Worm (Caenorhabditis elegans) whole organism, midembryonic: ENCODE results near the gene php-3.

Source experiments
- T22C8.4 ChIP-seq: fragments of 200-800 bp; sonication (Bioruptor generic); IDR thresholded peaks from 2 replicates; pipeline ENCODE4 v1.3.6; 2022; ENCODE audit warnings: missing genetic modification characterization, missing compliant biosample characterization
- cog-1 ChIP-seq: sonication (generic microtip); optimal IDR thresholded peaks from 2 replicates; lab custom pipeline; 2016; ENCODE audit warnings: missing genetic modification characterization, missing compliant biosample characterization
- flt-1 ChIP-seq: fragments of 200-800 bp; sonication (Bioruptor generic); IDR thresholded peaks from 2 replicates; pipeline ENCODE4 v1.3.6; 2022; ENCODE audit warnings: missing genetic modification characterization, missing compliant biosample characterization
- klf-2 ChIP-seq: fragments of 200-800 bp; sonication (Bioruptor generic); conservative IDR thresholded peaks from 2 replicates; pipeline ENCODE4 v1.3.6; 2022; ENCODE audit warnings: missing genetic modification reagents, missing genetic modification characterization, missing compliant biosample characterization
- med-1 ChIP-seq: sonication (generic microtip); optimal IDR thresholded peaks from 2 replicates; lab custom pipeline; 2017; ENCODE audit warnings: missing genetic modification characterization, mild to moderate bottlenecking, missing compliant biosample characterization, antibody characterized with exemption, missing genetic modification reagents; ENCODE audit not compliant: insufficient read depth
- ref-1 ChIP-seq: fragments of 200-800 bp; sonication (Bioruptor generic); conservative IDR thresholded peaks from 2 replicates; pipeline ENCODE4 v1.3.6; 2022; ENCODE audit warnings: missing genetic modification reagents, missing genetic modification characterization, missing compliant biosample characterization
- tab-1 ChIP-seq: fragments of 200-800 bp; sonication (Bioruptor generic); IDR thresholded peaks from 2 replicates; pipeline ENCODE4 v1.3.6; 2022; ENCODE audit warnings: missing genetic modification characterization, missing compliant biosample characterization
- ztf-23 ChIP-seq: fragments of 200-800 bp; sonication (Bioruptor generic); IDR thresholded peaks from 2 replicates; pipeline ENCODE4 v1.3.6; 2022; ENCODE audit warnings: missing genetic modification reagents, missing genetic modification characterization, missing compliant biosample characterization
- ztf-29 ChIP-seq: fragments of 200-800 bp; sonication (Bioruptor generic); IDR thresholded peaks from 2 replicates; pipeline ENCODE4 v1.3.6; 2022; ENCODE audit warnings: missing genetic modification reagents, missing genetic modification characterization, missing compliant biosample characterization

Gene php-3

DNA sequence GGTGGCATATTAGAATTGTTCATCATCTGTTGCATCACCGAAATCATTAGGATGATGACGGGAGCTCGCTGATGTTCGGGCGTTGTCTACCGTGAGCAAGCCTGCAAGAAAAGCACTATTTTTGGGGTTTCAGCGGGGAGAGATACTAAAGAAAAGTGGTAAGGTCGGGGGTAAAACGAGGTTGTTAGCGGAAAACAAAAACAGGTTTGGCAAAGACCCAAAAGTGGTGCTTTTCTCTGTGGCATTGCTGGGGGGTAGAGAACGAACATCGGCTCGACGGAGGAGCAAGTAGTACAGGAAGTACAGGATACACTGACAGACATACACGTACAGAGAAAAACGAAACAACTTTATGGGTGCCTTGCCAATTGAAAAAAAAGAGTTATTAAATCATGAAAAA is at the start of gene php-3:
TSS of gene php-3 (minus strand) at position 101 of the 400 bp plus-strand sequence.
- TF ChIP-seq med-1 (GFP tag; lab: Kevin White, UChicago) (no peak), ztf-23 (GFP tag; lab: Robert Waterston, UW) (no peak), flt-1 (GFP tag; lab: Robert Waterston, UW) (no peak), klf-2 (no peak), T22C8.4 (GFP tag; lab: Robert Waterston, UW) (no peak), cog-1 (tag; lab: Kevin White, UChicago) (no peak), tab-1 (GFP tag; lab: Robert Waterston, UW) (no peak), ztf-29 (GFP tag; lab: Robert Waterston, UW) (no peak), ref-1 (GFP tag; lab: Robert Waterston, UW) (no peak)

DNA sequence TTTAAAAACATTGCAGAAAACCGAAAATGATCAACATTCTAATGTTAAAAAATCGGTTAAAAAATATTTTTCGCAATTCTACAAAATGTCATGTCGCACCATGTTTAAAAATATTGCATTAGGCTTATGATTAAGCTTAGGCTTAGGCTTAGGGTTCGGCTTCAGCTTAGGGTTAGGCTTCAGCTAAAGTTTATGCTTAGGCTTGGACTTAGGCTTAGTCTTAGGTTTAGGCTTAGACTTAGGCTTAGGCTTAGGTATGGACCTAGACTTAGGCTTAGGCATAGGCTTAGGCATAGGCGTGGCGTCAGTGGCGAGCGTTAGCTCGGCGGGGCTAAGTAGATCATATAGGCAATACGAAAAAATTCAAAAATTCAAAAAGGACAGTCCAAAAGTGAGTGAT is 47.0 kb upstream of the php-3 start:
- no peak for TF ChIP-seq cog-1 (tag; lab: Kevin White, UChicago)
- 0 out of 2 replicates have a peak, but pooled peaks have one; percentile 43 for TF ChIP-seq flt-1 (GFP tag; lab: Robert Waterston, UW)
- TF ChIP-seq ztf-29 (GFP tag; lab: Robert Waterston, UW), result peak; percentile 59; the same call in 1 of the 2 replicates

DNA sequence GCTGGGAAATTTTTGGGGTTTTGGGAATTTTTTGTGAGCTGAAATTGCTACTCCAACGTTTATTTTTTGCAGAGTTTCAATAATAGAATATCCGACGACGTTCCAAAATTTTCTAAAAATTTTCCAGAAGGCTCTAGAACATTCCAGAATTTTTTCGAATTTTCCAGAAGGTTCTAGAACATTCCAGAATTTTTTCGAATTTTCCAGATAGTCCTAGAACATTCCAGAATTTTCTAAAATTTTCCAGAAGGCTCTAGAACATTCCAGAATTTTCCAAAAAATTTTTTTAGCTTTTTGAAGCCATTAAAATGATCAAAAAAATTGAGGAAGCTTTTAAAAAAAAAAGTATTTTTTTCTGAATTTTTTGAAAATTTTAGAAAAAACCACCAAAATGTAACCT is 46.1 kb upstream of the php-3 start:
- TF ChIP-seq klf-2 (no peak), tab-1 (GFP tag; lab: Robert Waterston, UW) (no peak)

DNA sequence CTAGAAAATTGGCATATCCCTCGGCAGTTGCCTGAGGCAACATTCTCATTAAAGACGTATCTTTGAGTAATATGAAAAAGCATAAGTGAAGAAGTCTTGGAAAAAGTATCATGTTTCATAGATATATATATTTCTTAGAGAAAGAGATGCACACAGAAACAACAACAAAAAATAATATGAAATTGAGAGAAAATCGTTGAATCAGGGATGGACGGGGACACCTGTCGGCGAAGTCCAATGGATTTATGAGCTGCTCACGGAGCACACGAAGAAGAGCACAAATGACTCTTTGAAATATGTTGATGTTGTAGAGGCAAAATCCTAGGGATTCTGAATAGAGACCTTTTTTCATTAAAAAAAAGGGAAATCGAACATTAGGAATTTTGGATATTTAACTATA is 43.8 kb upstream of the php-3 start:
- no peak for TF ChIP-seq tab-1 (GFP tag; lab: Robert Waterston, UW)
- no peak for TF ChIP-seq flt-1 (GFP tag; lab: Robert Waterston, UW)
- TF ChIP-seq cog-1 (tag; lab: Kevin White, UChicago), result peak; percentile 3
- TF ChIP-seq klf-2, result no peak
- no peak for TF ChIP-seq ztf-29 (GFP tag; lab: Robert Waterston, UW)
- TF ChIP-seq ref-1 (GFP tag; lab: Robert Waterston, UW), result no peak
- no peak for TF ChIP-seq T22C8.4 (GFP tag; lab: Robert Waterston, UW)
- TF ChIP-seq med-1 (GFP tag; lab: Kevin White, UChicago), result no peak

DNA sequence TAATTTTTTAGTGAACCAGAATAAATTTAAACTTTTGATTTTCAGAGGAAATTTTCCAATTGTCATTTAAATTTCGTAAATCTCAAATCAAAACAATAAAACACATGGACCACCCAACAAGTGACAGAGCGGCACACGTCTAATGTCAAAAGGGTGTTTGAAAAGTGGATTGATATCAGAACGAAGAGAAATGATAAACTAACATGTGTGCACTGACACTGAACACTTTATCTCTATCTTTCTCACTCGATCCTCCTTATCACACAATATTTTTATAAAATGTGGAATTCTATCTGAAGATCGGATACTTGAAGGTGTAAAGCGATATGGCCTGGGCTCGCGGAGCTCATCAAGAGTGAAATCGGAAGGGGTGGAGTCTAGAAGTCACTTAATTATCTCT is 42.3 kb upstream of the php-3 start:
- no peak for TF ChIP-seq T22C8.4 (GFP tag; lab: Robert Waterston, UW)

DNA sequence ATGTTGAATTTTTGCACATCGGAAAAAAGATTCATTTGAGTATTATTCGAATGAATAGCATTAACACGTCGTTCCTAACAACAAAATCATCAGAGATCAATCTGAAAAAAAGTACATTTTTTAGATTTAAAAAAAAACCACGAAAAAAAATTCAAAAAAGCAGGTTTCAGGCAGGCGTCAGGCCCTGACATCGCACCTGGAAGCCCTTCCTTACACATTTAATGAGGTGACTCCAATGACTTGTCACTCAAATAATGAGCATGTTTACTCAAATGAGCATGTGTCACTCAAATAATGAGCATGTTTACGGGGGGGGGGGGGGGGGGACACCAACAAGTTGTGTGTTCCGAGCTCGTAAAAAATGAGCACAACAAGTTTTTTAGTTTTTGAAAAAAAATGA is 41.0 kb upstream of the php-3 start, which contains the start of gene lron-12:
TSS of gene lron-12 (minus strand) at position 101 of the 400 bp plus-strand sequence.
- TF ChIP-seq flt-1 (GFP tag; lab: Robert Waterston, UW) (no peak), klf-2 (no peak), T22C8.4 (GFP tag; lab: Robert Waterston, UW) (no peak), ztf-23 (GFP tag; lab: Robert Waterston, UW) (no peak), med-1 (GFP tag; lab: Kevin White, UChicago) (no peak), cog-1 (tag; lab: Kevin White, UChicago) (no peak), ref-1 (GFP tag; lab: Robert Waterston, UW) (no peak), ztf-29 (GFP tag; lab: Robert Waterston, UW) (no peak), tab-1 (GFP tag; lab: Robert Waterston, UW) (no peak)

DNA sequence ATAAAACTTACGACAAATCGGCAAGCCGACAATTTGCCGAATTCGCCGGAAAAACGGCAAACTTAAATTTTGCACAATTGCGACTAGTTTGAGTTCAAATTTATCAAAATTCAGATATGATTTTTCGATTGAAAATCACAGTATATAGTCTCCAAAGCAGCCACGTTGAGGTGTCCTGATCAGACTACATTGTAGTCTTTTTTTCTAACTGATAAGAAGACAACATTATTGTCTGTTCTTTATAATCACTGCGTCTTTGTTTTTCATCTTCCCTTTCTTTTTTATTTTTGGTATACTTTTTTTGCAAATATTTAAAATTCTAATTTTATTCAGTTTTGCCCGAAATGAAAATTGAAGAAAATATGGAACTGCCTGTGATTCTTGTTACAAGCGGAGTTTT is 30.1 kb upstream of the php-3 start, which contains the start of the genes cest-12 and lonp-2:
TSS of gene cest-12 (minus strand) at position 101 of the 400 bp plus-strand sequence.
TSS of gene lonp-2 (plus strand) at position 334 of the 400 bp plus-strand sequence.
- TF ChIP-seq ztf-23 (GFP tag; lab: Robert Waterston, UW) (no peak), med-1 (GFP tag; lab: Kevin White, UChicago) (no peak), ztf-29 (GFP tag; lab: Robert Waterston, UW) (no peak), klf-2 (no peak), ref-1 (GFP tag; lab: Robert Waterston, UW) (no peak), T22C8.4 (GFP tag; lab: Robert Waterston, UW) (no peak), flt-1 (GFP tag; lab: Robert Waterston, UW) (no peak), tab-1 (GFP tag; lab: Robert Waterston, UW) (no peak), cog-1 (tag; lab: Kevin White, UChicago) (no peak)

DNA sequence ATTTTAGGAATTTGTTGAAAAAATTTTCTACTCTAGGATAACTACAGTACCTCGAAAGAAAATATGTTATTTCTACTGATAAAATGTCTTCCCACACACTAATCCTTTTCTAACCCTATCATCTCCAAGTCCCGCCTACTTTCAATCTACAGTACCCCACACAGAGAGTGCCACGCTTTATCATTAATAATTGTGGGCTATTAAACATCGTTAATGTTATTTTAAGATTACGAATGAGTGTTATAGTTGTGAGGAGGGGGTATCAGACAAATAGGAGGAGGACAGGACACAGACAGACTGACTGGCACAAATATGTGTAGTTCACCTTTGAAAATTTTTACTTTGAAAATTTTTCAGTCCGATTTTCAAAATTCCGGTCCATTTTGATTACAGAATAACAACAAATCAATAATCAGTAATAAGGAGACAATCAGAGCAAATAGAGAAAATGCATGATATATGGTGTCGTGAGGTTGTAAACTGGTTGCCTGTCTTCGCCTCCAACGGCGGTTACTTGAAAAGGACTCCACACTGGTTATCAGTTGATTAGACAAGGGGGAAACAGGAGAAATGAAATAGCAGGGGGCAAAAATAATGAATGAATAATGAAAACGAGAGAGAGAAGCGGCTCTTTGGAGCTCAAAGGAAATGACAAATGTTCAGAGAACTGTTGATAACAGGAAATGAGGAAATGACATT is 17.0 kb upstream of the php-3 start:
- TF ChIP-seq tab-1 (GFP tag; lab: Robert Waterston, UW) (no peak), T22C8.4 (GFP tag; lab: Robert Waterston, UW) (no peak), klf-2 (no peak), ztf-29 (GFP tag; lab: Robert Waterston, UW) (no peak), med-1 (GFP tag; lab: Kevin White, UChicago) (no peak), ref-1 (GFP tag; lab: Robert Waterston, UW) (no peak), flt-1 (GFP tag; lab: Robert Waterston, UW) (no peak), ztf-23 (GFP tag; lab: Robert Waterston, UW) (no peak)

DNA sequence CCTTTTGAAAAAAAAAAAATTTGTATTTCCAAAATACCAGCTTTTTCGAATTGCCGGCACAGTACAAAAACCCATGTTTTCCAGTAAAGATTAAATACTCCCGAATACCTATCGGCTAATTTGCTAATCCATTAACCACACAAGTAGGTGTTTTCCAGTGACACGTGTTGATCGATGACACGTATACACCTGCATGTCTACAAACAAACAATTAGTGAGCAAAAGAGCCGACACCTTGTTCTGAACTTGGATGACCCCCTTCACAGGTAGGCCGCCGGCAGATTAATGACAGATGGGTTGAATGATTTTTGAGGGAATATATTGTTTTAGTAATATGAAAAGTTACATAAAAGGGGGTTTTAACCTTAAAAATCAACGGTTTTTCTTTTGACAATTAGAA is 15.2 kb upstream of the php-3 start:
- TF ChIP-seq ztf-23 (GFP tag; lab: Robert Waterston, UW), result no peak
- no peak for TF ChIP-seq ref-1 (GFP tag; lab: Robert Waterston, UW)
- TF ChIP-seq ztf-29 (GFP tag; lab: Robert Waterston, UW), result no peak
- no peak for TF ChIP-seq T22C8.4 (GFP tag; lab: Robert Waterston, UW)
- TF ChIP-seq klf-2, result no peak
- TF ChIP-seq flt-1 (GFP tag; lab: Robert Waterston, UW), result no peak
- TF ChIP-seq cog-1 (tag; lab: Kevin White, UChicago), result no peak
- TF ChIP-seq tab-1 (GFP tag; lab: Robert Waterston, UW), result no peak
- no peak for TF ChIP-seq med-1 (GFP tag; lab: Kevin White, UChicago)

DNA sequence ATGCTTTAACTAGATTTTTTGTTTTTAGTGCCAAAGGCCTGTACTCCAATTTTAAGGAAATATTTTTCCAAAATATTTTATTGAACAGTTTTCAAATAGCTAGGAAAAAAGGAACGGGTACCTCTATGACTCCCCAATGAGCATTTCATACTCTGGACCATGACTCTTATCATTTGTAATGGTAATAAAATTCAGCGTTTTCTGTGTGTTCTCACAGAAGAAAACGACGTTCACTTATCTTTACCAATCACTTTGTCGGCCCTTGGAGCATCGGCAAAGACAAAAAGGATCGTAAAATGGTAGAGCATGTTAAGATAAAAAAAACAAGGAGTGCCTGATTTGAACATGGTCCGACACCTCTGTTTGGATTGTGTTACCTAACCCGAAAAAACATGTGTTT is 10.2 kb upstream of the php-3 start:
- no peak for TF ChIP-seq ztf-29 (GFP tag; lab: Robert Waterston, UW)
- no peak for TF ChIP-seq flt-1 (GFP tag; lab: Robert Waterston, UW)
- no peak for TF ChIP-seq klf-2
- TF ChIP-seq med-1 (GFP tag; lab: Kevin White, UChicago), result no peak
- no peak for TF ChIP-seq tab-1 (GFP tag; lab: Robert Waterston, UW)
- no peak for TF ChIP-seq ztf-23 (GFP tag; lab: Robert Waterston, UW)
- no peak for TF ChIP-seq T22C8.4 (GFP tag; lab: Robert Waterston, UW)
- TF ChIP-seq ref-1 (GFP tag; lab: Robert Waterston, UW), result no peak
- TF ChIP-seq cog-1 (tag; lab: Kevin White, UChicago), result no peak
